Fruit fly (Drosophila melanogaster) whole organism, embryonic: ENCODE results near the gene mon2.

Source experiments
- Antp ChIP-seq: fragments of 200-800 bp; sonication (Bioruptor generic); optimal IDR thresholded peaks from 3 replicates; lab custom pipeline; 2016; ENCODE audit warnings: missing biosample characterization, missing genetic modification characterization
- B-H1 ChIP-seq: fragments of 200-800 bp; sonication (Bioruptor generic); IDR thresholded peaks from 3 replicates; pipeline ENCODE4 v1.3.6; 2022; ENCODE audit warnings: missing biosample characterization, missing genetic modification characterization
- CG10209 ChIP-seq: fragments of 200-800 bp; sonication (Bioruptor generic); optimal IDR thresholded peaks from 3 replicates; lab custom pipeline; 2017; ENCODE audit warnings: missing biosample characterization, mild to moderate bottlenecking, missing genetic modification characterization, missing genetic modification reagents
- CG11398 ChIP-seq: fragments of 200-800 bp; sonication (Bioruptor generic); optimal IDR thresholded peaks from 2 replicates; lab custom pipeline; 2016; ENCODE audit warnings: missing biosample characterization, missing genetic modification characterization
- CG12659 ChIP-seq: fragments of 200-800 bp; sonication (Bioruptor generic); optimal IDR thresholded peaks from 3 replicates; lab custom pipeline; 2017; ENCODE audit warnings: mild to moderate bottlenecking, missing biosample characterization, missing genetic modification reagents, missing genetic modification characterization
- CG13775 ChIP-seq: fragments of 200-800 bp; sonication (Bioruptor generic); optimal IDR thresholded peaks from 3 replicates; lab custom pipeline; 2017; ENCODE audit warnings: missing biosample characterization, mild to moderate bottlenecking, missing genetic modification characterization
- CG14441 ChIP-seq: fragments of 200-800 bp; sonication (Bioruptor generic); IDR thresholded peaks from 2 replicates; pipeline ENCODE4 v1.3.6; 2022; ENCODE audit warnings: missing biosample characterization, missing genetic modification characterization
- CG1647 ChIP-seq: fragments of 200-800 bp; sonication (Bioruptor generic); optimal IDR thresholded peaks from 3 replicates; lab custom pipeline; 2016; ENCODE audit warnings: missing biosample characterization, missing genetic modification characterization
- CG16813 ChIP-seq: fragments of 200-800 bp; sonication (Bioruptor generic); IDR thresholded peaks from 3 replicates; pipeline ENCODE4 v1.3.6; 2022; ENCODE audit warnings: missing biosample characterization, missing genetic modification characterization; ENCODE audit not compliant: partially characterized antibody
- CG17359 ChIP-seq: fragments of 200-800 bp; sonication (Bioruptor generic); optimal IDR thresholded peaks from 3 replicates; lab custom pipeline; 2018; ENCODE audit warnings: missing biosample characterization, mild to moderate bottlenecking, missing genetic modification characterization, moderate library complexity
- CG2129 ChIP-seq: fragments of 200-800 bp; sonication (Bioruptor generic); IDR thresholded peaks from 2 replicates; pipeline ENCODE4 v1.3.6; 2022; ENCODE audit warnings: missing biosample characterization, missing genetic modification characterization; ENCODE audit not compliant: partially characterized antibody
- CG32532 ChIP-seq: fragments of 200-800 bp; sonication (Bioruptor generic); IDR thresholded peaks from 2 replicates; pipeline ENCODE4 v1.3.6; 2022; ENCODE audit warnings: missing biosample characterization, missing genetic modification characterization
- CG34376 ChIP-seq: fragments of 200-800 bp; sonication (Bioruptor generic); optimal IDR thresholded peaks from 2 replicates; lab custom pipeline; 2018; ENCODE audit warnings: missing biosample characterization, mild to moderate bottlenecking, missing genetic modification characterization
- CG4424 ChIP-seq: fragments of 200-800 bp; sonication (Bioruptor generic); optimal IDR thresholded peaks from 3 replicates; lab custom pipeline; 2016; ENCODE audit warnings: missing biosample characterization, missing genetic modification characterization
- CG6689 ChIP-seq: fragments of 200-800 bp; sonication (Bioruptor generic); IDR thresholded peaks from 2 replicates; pipeline ENCODE4 v1.3.6; 2022; ENCODE audit warnings: missing biosample characterization, missing genetic modification characterization
- CG6813 ChIP-seq: fragments of 200-800 bp; sonication (Bioruptor generic); optimal IDR thresholded peaks from 2 replicates; lab custom pipeline; 2017; ENCODE audit warnings: missing biosample characterization, missing genetic modification characterization, mild to moderate bottlenecking, moderate library complexity, missing genetic modification reagents
- CG7745 ChIP-seq: fragments of 200-800 bp; sonication (Bioruptor generic); optimal IDR thresholded peaks from 2 replicates; lab custom pipeline; 2018; ENCODE audit warnings: missing biosample characterization, mild to moderate bottlenecking, missing genetic modification characterization, moderate library complexity
- CG9609 ChIP-seq: fragments of 200-800 bp; sonication (Bioruptor generic); optimal IDR thresholded peaks from 3 replicates; lab custom pipeline; 2016; ENCODE audit warnings: missing biosample characterization, missing genetic modification characterization
- CG9727 ChIP-seq: fragments of 200-800 bp; sonication (Bioruptor generic); optimal IDR thresholded peaks from 3 replicates; lab custom pipeline; 2017; ENCODE audit warnings: missing biosample characterization, mild to moderate bottlenecking, missing genetic modification characterization
- CG9797 ChIP-seq: fragments of 200-800 bp; sonication (Bioruptor generic); optimal IDR thresholded peaks from 3 replicates; lab custom pipeline; 2018; ENCODE audit warnings: missing biosample characterization, mild to moderate bottlenecking, missing genetic modification characterization
- Chrac-16 ChIP-seq: fragments of 200-800 bp; sonication (Bioruptor generic); optimal IDR thresholded peaks from 3 replicates; lab custom pipeline; 2016; ENCODE audit warnings: missing biosample characterization, missing genetic modification characterization
- Deaf1 ChIP-seq: fragments of 200-800 bp; optimal IDR thresholded peaks from 3 replicates; lab custom pipeline; 2019; ENCODE audit warnings: missing biosample characterization, mild to moderate bottlenecking, missing genetic modification characterization, moderate library complexity
- Dll ChIP-seq: fragments of 200-800 bp; sonication (Bioruptor generic); IDR thresholded peaks from 4 replicates; pipeline ENCODE4 v1.3.6; 2022; ENCODE audit warnings: missing biosample characterization, missing genetic modification characterization; ENCODE audit not compliant: partially characterized antibody
- Doc2 ChIP-seq: fragments of 200-800 bp; sonication (Bioruptor generic); IDR thresholded peaks from 2 replicates; pipeline ENCODE4 v1.3.6; 2022; ENCODE audit warnings: missing biosample characterization, missing genetic modification characterization
- ERR ChIP-seq: fragments of 200-800 bp; sonication (Bioruptor generic); optimal IDR thresholded peaks from 2 replicates; lab custom pipeline; 2016; ENCODE audit warnings: missing biosample characterization, missing genetic modification characterization
- GATAe ChIP-seq: fragments of 200-800 bp; sonication (Bioruptor generic); conservative IDR thresholded peaks from 2 replicates; pipeline ENCODE4 v1.3.6; 2022; ENCODE audit warnings: missing biosample characterization, missing genetic modification characterization
- HHEX ChIP-seq: fragments of 200-800 bp; sonication (Bioruptor generic); optimal IDR thresholded peaks from 3 replicates; lab custom pipeline; 2017; ENCODE audit warnings: missing biosample characterization, mild to moderate bottlenecking, missing genetic modification characterization, missing genetic modification reagents
- Med ChIP-seq: fragments of 200-800 bp; sonication (Bioruptor generic); peaks from one replicate; lab custom pipeline; 2016; ENCODE audit warnings: missing biosample characterization, missing genetic modification characterization, mild to moderate bottlenecking, inconsistent platforms, moderate library complexity
- TFAM ChIP-seq: fragments of 200-800 bp; sonication (Bioruptor generic); optimal IDR thresholded peaks from 2 replicates; lab custom pipeline; 2017; ENCODE audit warnings: missing biosample characterization, missing genetic modification characterization, inconsistent platforms
- az2 ChIP-seq: fragments of 200-800 bp; sonication (Bioruptor generic); optimal IDR thresholded peaks from 3 replicates; lab custom pipeline; 2016; ENCODE audit warnings: missing biosample characterization, missing genetic modification characterization
- btn ChIP-seq: fragments of 200-800 bp; sonication (Bioruptor generic); optimal IDR thresholded peaks from 2 replicates; lab custom pipeline; 2016; ENCODE audit warnings: missing biosample characterization, missing genetic modification characterization
- cato ChIP-seq: fragments of 200-800 bp; sonication (Bioruptor generic); optimal IDR thresholded peaks from 2 replicates; lab custom pipeline; 2016; ENCODE audit warnings: missing biosample characterization, missing genetic modification characterization, borderline replicate concordance
- caup ChIP-seq: fragments of 200-800 bp; sonication (Bioruptor generic); optimal IDR thresholded peaks from 3 replicates; lab custom pipeline; 2017; ENCODE audit warnings: missing biosample characterization, mild to moderate bottlenecking, missing genetic modification characterization, moderate library complexity; ENCODE audit not compliant: severe bottlenecking
- chinmo ChIP-seq: fragments of 200-800 bp; sonication (Bioruptor generic); IDR thresholded peaks from 4 replicates; pipeline ENCODE4 v1.3.6; 2022; ENCODE audit warnings: missing biosample characterization, missing genetic modification characterization; ENCODE audit not compliant: partially characterized antibody
- crc ChIP-seq: fragments of 200-800 bp; sonication (Bioruptor generic); optimal IDR thresholded peaks from 2 replicates; lab custom pipeline; 2016; ENCODE audit warnings: missing biosample characterization, missing genetic modification characterization
- dysf ChIP-seq: fragments of 200-800 bp; sonication (Bioruptor generic); IDR thresholded peaks from 3 replicates; pipeline ENCODE4 v1.3.6; 2022; ENCODE audit warnings: missing biosample characterization, missing genetic modification characterization
- h ChIP-seq: fragments of >200 bp; optimal IDR thresholded peaks from 2 replicates; lab custom pipeline; 2017
- hb ChIP-seq: fragments of 200-800 bp; sonication (Bioruptor generic); IDR thresholded peaks from 3 replicates; pipeline ENCODE4 v1.3.6; 2022; ENCODE audit warnings: missing biosample characterization, missing genetic modification characterization; ENCODE audit not compliant: partially characterized antibody
- ind ChIP-seq: fragments of 200-800 bp; sonication (Bioruptor generic); optimal IDR thresholded peaks from 3 replicates; lab custom pipeline; 2016; ENCODE audit warnings: missing biosample characterization, missing genetic modification characterization
- lab ChIP-seq: fragments of 200-800 bp; sonication (Bioruptor generic); optimal IDR thresholded peaks from 3 replicates; lab custom pipeline; 2017; ENCODE audit warnings: missing biosample characterization, missing genetic modification characterization, mild to moderate bottlenecking, moderate library complexity, missing genetic modification reagents
- sim ChIP-seq: fragments of 200-800 bp; sonication (Bioruptor generic); IDR thresholded peaks from 2 replicates; pipeline ENCODE4 v1.3.6; 2022; ENCODE audit warnings: missing biosample characterization, missing genetic modification characterization
- sisA ChIP-seq: fragments of 200-800 bp; sonication (Bioruptor generic); IDR thresholded peaks from 2 replicates; pipeline ENCODE4 v1.3.6; 2022; ENCODE audit warnings: missing biosample characterization, missing genetic modification characterization
- slbo ChIP-seq: fragments of 200-800 bp; sonication (Bioruptor generic); IDR thresholded peaks from 2 replicates; pipeline ENCODE4 v1.3.6; 2022; ENCODE audit warnings: missing biosample characterization, missing genetic modification characterization
- stwl ChIP-seq: fragments of 200-800 bp; sonication (Bioruptor generic); optimal IDR thresholded peaks from 3 replicates; lab custom pipeline; 2018; ENCODE audit warnings: missing biosample characterization, mild to moderate bottlenecking, missing genetic modification characterization, moderate library complexity
- trem ChIP-seq: fragments of 200-800 bp; optimal IDR thresholded peaks from 3 replicates; lab custom pipeline; 2019; ENCODE audit warnings: missing biosample characterization, mild to moderate bottlenecking, missing genetic modification characterization, moderate library complexity
- trh ChIP-seq: fragments of 200-800 bp; sonication (Bioruptor generic); optimal IDR thresholded peaks from 2 replicates; lab custom pipeline; 2016; ENCODE audit warnings: missing biosample characterization, missing genetic modification characterization
- vfl ChIP-seq: fragments of 200-800 bp; sonication (Bioruptor generic); optimal IDR thresholded peaks from 2 replicates; lab custom pipeline; 2016; ENCODE audit warnings: missing biosample characterization, missing genetic modification characterization
- wdn ChIP-seq: fragments of 200-800 bp; sonication (Bioruptor generic); IDR thresholded peaks from 2 replicates; pipeline ENCODE4 v1.3.6; 2022; ENCODE audit warnings: missing biosample characterization, missing genetic modification characterization

The mon2 gene

DNA sequence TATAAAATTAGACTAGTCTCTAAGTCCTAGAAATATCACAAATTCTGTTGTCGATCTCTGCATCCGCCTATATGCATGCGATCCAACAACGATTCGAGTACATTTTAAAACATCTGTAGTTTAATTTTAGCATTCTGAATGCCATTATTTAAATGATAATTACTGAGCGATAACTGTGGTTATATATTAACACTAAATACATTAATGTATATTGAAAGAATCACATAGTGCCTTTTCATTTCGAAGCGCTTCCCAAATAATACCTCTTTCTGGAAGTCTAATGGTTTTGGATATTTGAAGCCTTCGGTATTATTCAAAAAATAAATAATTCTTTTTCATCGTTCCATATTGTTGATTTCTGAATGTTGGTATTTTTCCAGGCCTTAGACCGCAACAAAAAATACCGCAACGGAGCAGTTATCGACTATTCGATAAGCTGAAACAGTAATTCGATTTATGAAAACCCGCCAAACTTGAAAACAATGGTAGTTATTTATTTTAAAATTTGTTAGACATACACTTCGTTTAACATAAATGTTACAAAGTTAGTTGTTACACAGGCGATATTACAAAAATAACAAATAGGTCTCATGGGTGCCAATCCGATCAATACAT is 10.1 kb upstream of the mon2 start (continued):
- TF ChIP-seq sisA (no peak), chinmo (GFP tag; lab: Robert Waterston, UW) (0 out of 4 replicates have a peak, but pooled peaks have one; percentile 20), CG16813 (GFP tag; lab: Robert Waterston, UW) (no peak), CG9609 (GFP tag; lab: Kevin White, UChicago) (no peak), ind (GFP tag; lab: Kevin White, UChicago) (no peak), CG6813 (no peak), Doc2 (GFP tag; lab: Robert Waterston, UW) (no peak), lab (GFP tag; lab: Kevin White, UChicago) (no peak), Chrac-16 (GFP tag; lab: Kevin White, UChicago) (no peak), Med (GFP tag; lab: Kevin White, UChicago) (peak; percentile 66), CG6689 (GFP tag; lab: Robert Waterston, UW) (no peak), Deaf1 (no peak), stwl (tag; lab: Kevin White, UChicago) (peak; percentile 90), CG7745 (no peak), sim (GFP tag; lab: Robert Waterston, UW) (no peak), dysf (GFP tag; lab: Robert Waterston, UW) (no peak), CG14441 (GFP tag; lab: Robert Waterston, UW) (no peak), CG12659 (GFP tag; lab: Kevin White, UChicago) (peak; percentile 50), CG2129 (GFP tag; lab: Robert Waterston, UW) (no peak), trh (no peak), Antp (GFP tag; lab: Kevin White, UChicago) (no peak), caup (no peak), az2 (GFP tag; lab: Kevin White, UChicago) (no peak), TFAM (no peak), CG9797 (GFP tag; lab: Kevin White, UChicago) (peak; percentile 20), B-H1 (no peak), btn (GFP tag; lab: Kevin White, UChicago) (no peak), trem (tag; lab: Kevin White, UChicago) (peak; percentile 53), GATAe (GFP tag; lab: Robert Waterston, UW) (no peak), hb (GFP tag; lab: Robert Waterston, UW) (no peak), wdn (GFP tag; lab: Robert Waterston, UW) (no peak), CG4424 (GFP tag; lab: Kevin White, UChicago) (no peak), CG11398 (GFP tag; lab: Kevin White, UChicago) (no peak), CG17359 (no peak), cato (GFP tag; lab: Kevin White, UChicago) (no peak), CG10209 (GFP tag; lab: Kevin White, UChicago) (no peak), CG13775 (GFP tag; lab: Kevin White, UChicago) (no peak), slbo (GFP tag; lab: Robert Waterston, UW) (no peak), Dll (GFP tag; lab: Robert Waterston, UW) (peak; percentile 50; the same call in 1 of the 4 replicates), CG34376 (GFP tag; lab: Kevin White, UChicago) (no peak)

- no peak for TF ChIP-seq CG32532 (GFP tag; lab: Robert Waterston, UW)
- no peak for TF ChIP-seq HHEX (GFP tag; lab: Kevin White, UChicago)
- no peak for TF ChIP-seq CG1647
- TF ChIP-seq crc (GFP tag; lab: Kevin White, UChicago) = no peak
- no peak for TF ChIP-seq CG9727 (GFP tag; lab: Kevin White, UChicago)
- no peak for TF ChIP-seq vfl
- TF ChIP-seq ERR (GFP tag; lab: Kevin White, UChicago) = no peak
- TF ChIP-seq chinmo (GFP tag; lab: Robert Waterston, UW) = no peak
- TF ChIP-seq h (lab: Kevin White, UChicago) = no peak
Measured at dm6 chr2L:8130729-8131128, 6.9 kb upstream of the mon2 start.
